Worm (Caenorhabditis elegans) whole organism, early embryonic: ENCODE results near the gene vha-8.

Experiments
- ceh-13 ChIP-seq: fragments of 200-800 bp; sonication (Bioruptor generic); optimal IDR thresholded peaks from 2 replicates; lab custom pipeline; 2018; ENCODE audit warnings: mild to moderate bottlenecking, missing genetic modification characterization, missing compliant biosample characterization
- hmg-4 ChIP-seq: fragments of 200-800 bp; sonication (Bioruptor generic); optimal IDR thresholded peaks from 2 replicates; lab custom pipeline; 2018; ENCODE audit warnings: mild to moderate bottlenecking, missing genetic modification characterization, missing compliant biosample characterization
- sea-1 ChIP-seq: fragments of 200-800 bp; sonication (Bioruptor generic); conservative IDR thresholded peaks from 2 replicates; pipeline ENCODE4 v1.3.6; 2022; ENCODE audit warnings: missing genetic modification characterization, missing compliant biosample characterization

DNA sequence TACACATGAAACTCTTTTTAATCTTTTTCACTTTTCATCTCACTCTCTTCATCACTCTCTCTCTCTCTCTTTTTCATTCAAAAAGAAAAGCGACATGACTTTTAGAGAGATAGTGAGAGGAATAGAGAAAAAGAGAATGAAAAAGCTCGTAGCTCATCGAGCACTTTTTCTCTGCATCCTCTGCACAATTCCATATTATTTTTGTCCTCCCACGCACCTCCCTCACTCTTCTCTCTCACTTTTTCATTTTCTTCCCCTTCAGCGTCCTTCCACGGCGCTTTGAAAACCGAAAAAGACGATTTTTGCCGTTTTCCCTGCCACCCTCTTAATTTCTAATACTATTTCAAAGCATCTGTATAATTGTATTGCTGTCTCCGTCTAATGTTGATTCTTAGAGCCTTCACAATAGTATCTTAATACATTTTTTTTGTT lies 48.2 kb downstream of the vha-8 start:
- TF ChIP-seq hmg-4 (no peak), sea-1 (no peak), ceh-13 (no peak)
